Fruit fly (Drosophila melanogaster) whole organism, embryonic: Measurements from ENCODE around the gene CG5050.
A peak's percentile ranks its signal among the peaks of the same experiment; 100 is the strongest.

Source experiments
- B-H2 ChIP-seq: fragments of 200-800 bp; sonication (Bioruptor generic); optimal IDR thresholded peaks from 2 replicates; lab custom pipeline; 2018; ENCODE audit warnings: missing biosample characterization, mild to moderate bottlenecking, missing genetic modification characterization
- CG10366 ChIP-seq: fragments of 200-800 bp; sonication (Bioruptor generic); IDR thresholded peaks from 2 replicates; pipeline ENCODE4 v1.3.6; 2022; ENCODE audit warnings: missing biosample characterization, missing genetic modification characterization
- CG10565 ChIP-seq: fragments of 200-800 bp; sonication (Bioruptor generic); optimal IDR thresholded peaks from 3 replicates; lab custom pipeline; 2016; ENCODE audit warnings: missing biosample characterization, mild to moderate bottlenecking, missing genetic modification characterization
- CG11504 ChIP-seq: fragments of 200-800 bp; sonication (Bioruptor generic); optimal IDR thresholded peaks from 3 replicates; lab custom pipeline; 2019; ENCODE audit warnings: missing biosample characterization, mild to moderate bottlenecking, missing genetic modification characterization, moderate library complexity
- CG13123 ChIP-seq: fragments of 200-800 bp; sonication (Bioruptor generic); optimal IDR thresholded peaks from 2 replicates; lab custom pipeline; 2016; ENCODE audit warnings: missing biosample characterization, missing genetic modification characterization
- CG14667 ChIP-seq: fragments of 200-800 bp; sonication (Bioruptor generic); IDR thresholded peaks from 2 replicates; pipeline ENCODE4 v1.3.6; 2022; ENCODE audit warnings: missing biosample characterization, missing genetic modification characterization
- CG14965 ChIP-seq: fragments of 200-800 bp; sonication (Bioruptor generic); optimal IDR thresholded peaks from 2 replicates; lab custom pipeline; 2016; ENCODE audit warnings: missing biosample characterization, missing genetic modification characterization, borderline replicate concordance
- CG15011 ChIP-seq: fragments of 200-800 bp; sonication (Bioruptor generic); optimal IDR thresholded peaks from 3 replicates; lab custom pipeline; 2018; ENCODE audit warnings: missing biosample characterization, mild to moderate bottlenecking, missing genetic modification characterization
- CG18011 ChIP-seq: fragments of 200-800 bp; sonication (Bioruptor generic); optimal IDR thresholded peaks from 2 replicates; lab custom pipeline; 2017; ENCODE audit warnings: missing biosample characterization, missing genetic modification characterization, mild to moderate bottlenecking, moderate library complexity, missing genotype
- CG3065 ChIP-seq: fragments of 200-800 bp; sonication (Bioruptor generic); optimal IDR thresholded peaks from 2 replicates; lab custom pipeline; 2016; ENCODE audit warnings: missing biosample characterization, missing genetic modification characterization
- CG34224 ChIP-seq: fragments of 200-800 bp; sonication (Bioruptor generic); IDR thresholded peaks from 3 replicates; pipeline ENCODE4 v1.3.6; 2022; ENCODE audit warnings: missing biosample characterization, missing genetic modification characterization; ENCODE audit not compliant: partially characterized antibody
- CG3995 ChIP-seq: fragments of 200-800 bp; sonication (Bioruptor generic); optimal IDR thresholded peaks from 3 replicates; lab custom pipeline; 2016; ENCODE audit warnings: missing biosample characterization, missing genetic modification characterization
- CG8281 ChIP-seq: fragments of 200-800 bp; sonication (Bioruptor generic); optimal IDR thresholded peaks from 2 replicates; lab custom pipeline; 2018; ENCODE audit warnings: missing biosample characterization, mild to moderate bottlenecking, missing genetic modification characterization, moderate library complexity
- CG8765 ChIP-seq: fragments of 200-800 bp; sonication (Bioruptor generic); IDR thresholded peaks from 2 replicates; pipeline ENCODE4 v1.3.6; 2022; ENCODE audit warnings: missing biosample characterization, missing genetic modification characterization
- D19B ChIP-seq: fragments of 200-800 bp; sonication (Bioruptor generic); optimal IDR thresholded peaks from 2 replicates; lab custom pipeline; 2017; ENCODE audit warnings: missing biosample characterization, mild to moderate bottlenecking, missing genetic modification characterization
- Dad ChIP-seq: fragments of 200-800 bp; sonication (Bioruptor generic); optimal IDR thresholded peaks from 3 replicates; lab custom pipeline; 2016; ENCODE audit warnings: missing biosample characterization, missing genetic modification characterization
- Dfd ChIP-seq, 2 experiments: fragments of >200 bp; optimal IDR thresholded peaks; 2 replicates each; lab custom pipeline; 2017; ENCODE audit warnings: missing biosample characterization in 2 of 2, missing genetic modification characterization in 2 of 2
- Dll ChIP-seq: fragments of 200-800 bp; sonication (Bioruptor generic); IDR thresholded peaks from 4 replicates; pipeline ENCODE4 v1.3.6; 2022; ENCODE audit warnings: missing biosample characterization, missing genetic modification characterization; ENCODE audit not compliant: partially characterized antibody
- ERR ChIP-seq: fragments of 200-800 bp; sonication (Bioruptor generic); optimal IDR thresholded peaks from 2 replicates; lab custom pipeline; 2016; ENCODE audit warnings: missing biosample characterization, missing genetic modification characterization
- Ets97D ChIP-seq: fragments of 200-800 bp; sonication (Bioruptor generic); optimal IDR thresholded peaks from 3 replicates; lab custom pipeline; 2016; ENCODE audit warnings: missing biosample characterization, missing genetic modification characterization
- Nf-YC ChIP-seq: fragments of 200-800 bp; optimal IDR thresholded peaks from 3 replicates; lab custom pipeline; 2019; ENCODE audit warnings: missing biosample characterization, mild to moderate bottlenecking, missing genetic modification characterization, moderate library complexity
- Spps ChIP-seq: fragments of 200-800 bp; sonication (Bioruptor generic); optimal IDR thresholded peaks from 2 replicates; lab custom pipeline; 2018; ENCODE audit warnings: missing biosample characterization, mild to moderate bottlenecking, missing genetic modification characterization
- Trl ChIP-seq, 3 experiments: fragments of >200 bp in 2 of 3; fragments of 200-800 bp in 1 of 3; sonication (Bioruptor generic) in 1 of 3; optimal IDR thresholded peaks; 2 replicates in 1 of 3; 3 replicates in 2 of 3; lab custom pipeline; 2016 to 2017; ENCODE audit warnings: missing biosample characterization in 1 of 3, missing genetic modification characterization in 1 of 3
- YL-1 ChIP-seq: fragments of 200-800 bp; sonication (Bioruptor generic); optimal IDR thresholded peaks from 3 replicates; lab custom pipeline; 2017; ENCODE audit warnings: missing biosample characterization, mild to moderate bottlenecking, missing genetic modification characterization
- bigmax ChIP-seq: fragments of 200-800 bp; sonication (Bioruptor generic); optimal IDR thresholded peaks from 2 replicates; lab custom pipeline; 2018; ENCODE audit warnings: missing biosample characterization, mild to moderate bottlenecking, missing genetic modification characterization
- bowl ChIP-seq: fragments of 200-800 bp; sonication (Bioruptor generic); IDR thresholded peaks from 2 replicates; pipeline ENCODE4 v1.3.6; 2022; ENCODE audit warnings: missing biosample characterization, missing genetic modification characterization
- cg ChIP-seq: fragments of 200-800 bp; sonication (Bioruptor generic); optimal IDR thresholded peaks from 3 replicates; lab custom pipeline; 2019; ENCODE audit warnings: missing biosample characterization, mild to moderate bottlenecking, missing genetic modification characterization, moderate library complexity
- cwo ChIP-seq: fragments of 200-800 bp; sonication (Bioruptor generic); optimal IDR thresholded peaks from 3 replicates; lab custom pipeline; 2017; ENCODE audit warnings: missing biosample characterization, missing genetic modification characterization, mild to moderate bottlenecking, moderate library complexity, missing genetic modification reagents
- danr ChIP-seq: fragments of 200-800 bp; sonication (Bioruptor generic); IDR thresholded peaks from 2 replicates; pipeline ENCODE4 v1.3.6; 2022; ENCODE audit warnings: missing biosample characterization, missing genetic modification characterization
- dmrt11E ChIP-seq: fragments of 200-800 bp; sonication (Bioruptor generic); optimal IDR thresholded peaks from 3 replicates; lab custom pipeline; 2018; ENCODE audit warnings: missing biosample characterization, mild to moderate bottlenecking, missing genetic modification characterization, moderate library complexity
- eyg ChIP-seq: fragments of 200-800 bp; sonication (Bioruptor generic); optimal IDR thresholded peaks from 3 replicates; lab custom pipeline; 2016; ENCODE audit warnings: missing biosample characterization, missing genetic modification characterization
- fd96Cb ChIP-seq: fragments of 200-800 bp; sonication (Bioruptor generic); optimal IDR thresholded peaks from 2 replicates; lab custom pipeline; 2018; ENCODE audit warnings: missing biosample characterization, mild to moderate bottlenecking, missing genetic modification characterization, moderate library complexity
- gce ChIP-seq: fragments of 200-800 bp; sonication (Bioruptor generic); IDR thresholded peaks from 3 replicates; pipeline ENCODE4 v1.3.6; 2022; ENCODE audit warnings: missing biosample characterization, missing genetic modification characterization
- gfzf ChIP-seq: fragments of 200-800 bp; sonication (Bioruptor generic); optimal IDR thresholded peaks from 2 replicates; lab custom pipeline; 2016; ENCODE audit warnings: missing biosample characterization, mild to moderate bottlenecking, missing genetic modification characterization, moderate library complexity
- hb ChIP-seq: fragments of 200-800 bp; sonication (Bioruptor generic); IDR thresholded peaks from 3 replicates; pipeline ENCODE4 v1.3.6; 2022; ENCODE audit warnings: missing biosample characterization, missing genetic modification characterization; ENCODE audit not compliant: partially characterized antibody
- hbn ChIP-seq: fragments of 200-800 bp; sonication (Bioruptor generic); IDR thresholded peaks from 2 replicates; pipeline ENCODE4 v1.3.6; 2022; ENCODE audit warnings: missing biosample characterization, missing genetic modification characterization; ENCODE audit not compliant: partially characterized antibody
- knrl ChIP-seq: fragments of 200-800 bp; sonication (Bioruptor generic); IDR thresholded peaks from 3 replicates; pipeline ENCODE4 v1.3.6; 2022; ENCODE audit warnings: missing biosample characterization, missing genetic modification characterization; ENCODE audit not compliant: partially characterized antibody
- mam ChIP-seq: fragments of 200-800 bp; sonication (Bioruptor generic); optimal IDR thresholded peaks from 3 replicates; lab custom pipeline; 2016; ENCODE audit warnings: missing biosample characterization, missing genetic modification characterization
- mld ChIP-seq: fragments of 200-800 bp; sonication (Bioruptor generic); IDR thresholded peaks from 3 replicates; pipeline ENCODE4 v1.3.6; 2022; ENCODE audit warnings: missing biosample characterization, missing genetic modification characterization; ENCODE audit not compliant: partially characterized antibody
- nom ChIP-seq: fragments of 200-800 bp; sonication (Bioruptor generic); optimal IDR thresholded peaks from 2 replicates; lab custom pipeline; 2017; ENCODE audit warnings: missing biosample characterization, missing genetic modification characterization, mild to moderate bottlenecking, moderate library complexity, missing genetic modification reagents
- peb ChIP-seq: fragments of 200-800 bp; sonication (Bioruptor generic); IDR thresholded peaks from 2 replicates; pipeline ENCODE4 v1.3.6; 2022; ENCODE audit warnings: missing biosample characterization, missing genetic modification characterization
- pzg ChIP-seq: fragments of 200-800 bp; sonication (Bioruptor generic); optimal IDR thresholded peaks from 3 replicates; lab custom pipeline; 2018; ENCODE audit warnings: missing biosample characterization, mild to moderate bottlenecking, missing genetic modification characterization, moderate library complexity
- sens ChIP-seq: fragments of 200-800 bp; sonication (Bioruptor generic); peaks from one replicate; lab custom pipeline; 2016; ENCODE audit warnings: missing biosample characterization, missing genetic modification characterization
- slp2 ChIP-seq: fragments of 200-800 bp; sonication (Bioruptor generic); optimal IDR thresholded peaks from 2 replicates; lab custom pipeline; 2016; ENCODE audit warnings: missing biosample characterization, missing genetic modification characterization
- stwl ChIP-seq: fragments of 200-800 bp; sonication (Bioruptor generic); optimal IDR thresholded peaks from 3 replicates; lab custom pipeline; 2018; ENCODE audit warnings: missing biosample characterization, mild to moderate bottlenecking, missing genetic modification characterization, moderate library complexity
- tgo ChIP-seq: fragments of 200-800 bp; sonication (Bioruptor generic); IDR thresholded peaks from 3 replicates; pipeline ENCODE4 v1.3.6; 2022; ENCODE audit warnings: missing biosample characterization, missing genetic modification characterization
- tio ChIP-seq: fragments of 200-800 bp; sonication (Bioruptor generic); optimal IDR thresholded peaks from 2 replicates; lab custom pipeline; 2017; ENCODE audit warnings: missing biosample characterization, missing genetic modification characterization, inconsistent platforms
- trem ChIP-seq: fragments of 200-800 bp; optimal IDR thresholded peaks from 3 replicates; lab custom pipeline; 2019; ENCODE audit warnings: missing biosample characterization, mild to moderate bottlenecking, missing genetic modification characterization, moderate library complexity
- vvl ChIP-seq: fragments of 200-800 bp; sonication (Bioruptor generic); IDR thresholded peaks from 2 replicates; pipeline ENCODE4 v1.3.6; 2022; ENCODE audit warnings: missing biosample characterization, missing genetic modification characterization
- zen2 ChIP-seq: fragments of 200-800 bp; sonication (Bioruptor generic); IDR thresholded peaks from 3 replicates; pipeline ENCODE4 v1.3.6; 2022; ENCODE audit warnings: missing biosample characterization, missing genetic modification characterization; ENCODE audit not compliant: partially characterized antibody

CG5050 gene

DNA sequence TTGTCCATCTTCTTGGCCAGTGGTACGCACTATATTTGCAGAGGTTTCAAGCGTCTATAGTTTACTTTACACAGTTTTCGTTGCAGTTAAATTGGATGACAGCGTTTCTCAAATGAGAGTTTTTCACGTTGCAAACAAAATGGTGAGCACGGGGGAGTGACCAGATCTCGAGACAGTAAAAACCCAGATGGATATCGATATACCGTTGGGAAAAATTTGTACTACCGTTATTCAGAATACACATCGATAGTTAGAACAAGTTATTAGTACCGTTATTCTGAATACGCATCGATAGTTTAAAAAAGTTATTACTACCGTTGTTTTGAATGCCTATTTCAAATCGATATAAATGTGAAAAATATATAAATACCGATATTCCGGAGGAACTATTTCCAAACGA, 25.0 kb downstream of the CG5050 start, which contains the start of gene cass (continued):
- TF ChIP-seq B-H2 (GFP tag; lab: Kevin White, UChicago) (no peak), Ets97D (GFP tag; lab: Kevin White, UChicago) (peak; percentile 59), trem (tag; lab: Kevin White, UChicago) (peak; percentile 82), Spps (tag; lab: Kevin White, UChicago) (no peak), Dll (GFP tag; lab: Robert Waterston, UW) (peak; percentile 90), Dad (no peak), Nf-YC (tag; lab: Kevin White, UChicago) (no peak), knrl (GFP tag; lab: Robert Waterston, UW) (peak; percentile 91), danr (GFP tag; lab: Robert Waterston, UW) (no peak), bowl (GFP tag; lab: Robert Waterston, UW) (no peak), CG13123 (GFP tag; lab: Kevin White, UChicago) (no peak), CG8281 (no peak), Trl (optimal IDR thresholded peaks at IDR 0.05; lab: Kevin White, UChicago) (no peak), Trl (GFP tag; optimal IDR thresholded peaks at IDR 0.05; lab: Kevin White, UChicago) (no peak), CG14667 (GFP tag; lab: Robert Waterston, UW) (no peak), gfzf (GFP tag; lab: Kevin White, UChicago) (peak; percentile 88), zen2 (GFP tag; lab: Robert Waterston, UW) (peak; percentile 84), CG18011 (GFP tag; lab: Kevin White, UChicago) (no peak), bigmax (no peak), tio (GFP tag; lab: Kevin White, UChicago) (no peak), CG15011 (GFP tag; lab: Kevin White, UChicago) (no peak), dmrt11E (peak; percentile 9), CG3065 (GFP tag; lab: Kevin White, UChicago) (no peak), CG8765 (GFP tag; lab: Robert Waterston, UW) (no peak), ERR (GFP tag; lab: Kevin White, UChicago) (no peak), vvl (no peak), CG34224 (GFP tag; lab: Robert Waterston, UW) (peak; percentile 92), CG14965 (GFP tag; lab: Kevin White, UChicago) (no peak), tgo (GFP tag; lab: Robert Waterston, UW) (no peak), CG10565 (GFP tag; lab: Kevin White, UChicago) (no peak), nom (GFP tag; lab: Kevin White, UChicago) (no peak), hb (GFP tag; lab: Robert Waterston, UW) (peak; percentile 86), cwo (GFP tag; lab: Kevin White, UChicago) (no peak), sens (GFP tag; lab: Kevin White, UChicago) (peak; percentile 76), D19B (GFP tag; lab: Kevin White, UChicago) (no peak), slp2 (GFP tag; lab: Kevin White, UChicago) (no peak), stwl (tag; lab: Kevin White, UChicago) (peak; percentile 92), CG11504 (no peak), hbn (GFP tag; lab: Robert Waterston, UW) (peak; percentile 84), peb (no peak), Dfd (GFP tag; optimal IDR thresholded peaks at IDR 0.05; lab: Kevin White, UChicago) (no peak), gce (no peak), cg (no peak), CG3995 (GFP tag; lab: Kevin White, UChicago) (peak; percentile 88), mam (no peak), mld (GFP tag; lab: Robert Waterston, UW) (peak; percentile 88), YL-1 (GFP tag; lab: Kevin White, UChicago) (peak; percentile 93), pzg (peak; percentile 89), CG10366 (GFP tag; lab: Robert Waterston, UW) (no peak), fd96Cb (tag; lab: Kevin White, UChicago) (no peak), eyg (GFP tag; lab: Kevin White, UChicago) (no peak)
